Fruit fly (Drosophila melanogaster) whole organism, embryonic: ENCODE results near the gene Sf3b2.

Experiments used
- Ada2b ChIP-seq: fragments of 200-800 bp; sonication (Bioruptor generic); IDR thresholded peaks from 2 replicates; pipeline ENCODE4 v1.3.6; 2022; ENCODE audit warnings: missing biosample characterization, missing genetic modification characterization
- Atf3 ChIP-seq: fragments of 200-800 bp; sonication (Bioruptor generic); optimal IDR thresholded peaks from 3 replicates; lab custom pipeline; 2016; ENCODE audit warnings: missing biosample characterization, missing genetic modification characterization
- Bdp1 ChIP-seq: fragments of 200-800 bp; sonication (Bioruptor generic); optimal IDR thresholded peaks from 3 replicates; lab custom pipeline; 2016; ENCODE audit warnings: missing biosample characterization, missing genetic modification characterization
- CG10321 ChIP-seq: fragments of 200-800 bp; sonication (Bioruptor generic); IDR thresholded peaks from 2 replicates; pipeline ENCODE4 v1.3.6; 2022; ENCODE audit warnings: missing biosample characterization, missing genetic modification characterization
- CG10366 ChIP-seq: fragments of 200-800 bp; sonication (Bioruptor generic); IDR thresholded peaks from 2 replicates; pipeline ENCODE4 v1.3.6; 2022; ENCODE audit warnings: missing biosample characterization, missing genetic modification characterization
- CG10462 ChIP-seq: fragments of 200-800 bp; sonication (Bioruptor generic); optimal IDR thresholded peaks from 2 replicates; lab custom pipeline; 2016; ENCODE audit warnings: missing biosample characterization, missing genetic modification characterization
- CG11560 ChIP-seq: fragments of 200-800 bp; sonication (Bioruptor generic); IDR thresholded peaks from 3 replicates; pipeline ENCODE4 v1.3.6; 2022; ENCODE audit warnings: missing biosample characterization, missing genetic modification characterization
- CG14860 ChIP-seq: fragments of 200-800 bp; sonication (Bioruptor generic); IDR thresholded peaks from 3 replicates; pipeline ENCODE4 v1.3.6; 2022; ENCODE audit warnings: missing biosample characterization, missing genetic modification characterization; ENCODE audit not compliant: partially characterized antibody
- CG15073 ChIP-seq: fragments of 200-800 bp; sonication (Bioruptor generic); optimal IDR thresholded peaks from 2 replicates; lab custom pipeline; 2016; ENCODE audit warnings: missing biosample characterization, missing genetic modification characterization
- CG17359 ChIP-seq: fragments of 200-800 bp; sonication (Bioruptor generic); optimal IDR thresholded peaks from 3 replicates; lab custom pipeline; 2018; ENCODE audit warnings: missing biosample characterization, mild to moderate bottlenecking, missing genetic modification characterization, moderate library complexity
- CG17612 ChIP-seq: fragments of 200-800 bp; sonication (Bioruptor generic); IDR thresholded peaks from 2 replicates; pipeline ENCODE4 v1.3.6; 2022; ENCODE audit warnings: missing biosample characterization, missing genetic modification characterization
- CG17802 ChIP-seq: fragments of 200-800 bp; sonication (Bioruptor generic); optimal IDR thresholded peaks from 2 replicates; lab custom pipeline; 2018; ENCODE audit warnings: missing biosample characterization, mild to moderate bottlenecking, missing genetic modification characterization, moderate library complexity
- CG18599 ChIP-seq: fragments of 200-800 bp; sonication (Bioruptor generic); optimal IDR thresholded peaks from 3 replicates; lab custom pipeline; 2017; ENCODE audit warnings: missing biosample characterization, missing genetic modification characterization, mild to moderate bottlenecking, moderate library complexity, missing genetic modification reagents
- CG2129 ChIP-seq: fragments of 200-800 bp; sonication (Bioruptor generic); IDR thresholded peaks from 2 replicates; pipeline ENCODE4 v1.3.6; 2022; ENCODE audit warnings: missing biosample characterization, missing genetic modification characterization; ENCODE audit not compliant: partially characterized antibody
- CG2875 ChIP-seq: fragments of 200-800 bp; sonication (Bioruptor generic); optimal IDR thresholded peaks from 2 replicates; lab custom pipeline; 2017; ENCODE audit warnings: missing biosample characterization, mild to moderate bottlenecking, missing genetic modification characterization, missing genetic modification reagents
- CG4360 ChIP-seq: fragments of 200-800 bp; sonication (Bioruptor generic); IDR thresholded peaks from 2 replicates; pipeline ENCODE4 v1.3.6; 2022; ENCODE audit warnings: missing biosample characterization, missing genetic modification characterization
- CG7271 ChIP-seq: fragments of 200-800 bp; sonication (Bioruptor generic); optimal IDR thresholded peaks from 2 replicates; lab custom pipeline; 2018; ENCODE audit warnings: missing biosample characterization, mild to moderate bottlenecking, missing genetic modification characterization, moderate library complexity
- CG7372 ChIP-seq: fragments of 200-800 bp; sonication (Bioruptor generic); IDR thresholded peaks from 2 replicates; pipeline ENCODE4 v1.3.6; 2022; ENCODE audit warnings: missing biosample characterization, missing genetic modification characterization
- CG8281 ChIP-seq: fragments of 200-800 bp; sonication (Bioruptor generic); optimal IDR thresholded peaks from 2 replicates; lab custom pipeline; 2018; ENCODE audit warnings: missing biosample characterization, mild to moderate bottlenecking, missing genetic modification characterization, moderate library complexity
- CG9727 ChIP-seq: fragments of 200-800 bp; sonication (Bioruptor generic); optimal IDR thresholded peaks from 3 replicates; lab custom pipeline; 2017; ENCODE audit warnings: missing biosample characterization, mild to moderate bottlenecking, missing genetic modification characterization
- Doc3 ChIP-seq: fragments of 200-800 bp; sonication (Bioruptor generic); IDR thresholded peaks from 3 replicates; pipeline ENCODE4 v1.3.6; 2022; ENCODE audit warnings: missing biosample characterization, missing genetic modification characterization; ENCODE audit not compliant: partially characterized antibody
- Gsc ChIP-seq: fragments of 200-800 bp; sonication (Bioruptor generic); IDR thresholded peaks from 2 replicates; pipeline ENCODE4 v1.3.6; 2022; ENCODE audit warnings: missing biosample characterization, missing genetic modification characterization
- Hey ChIP-seq: fragments of 200-800 bp; sonication (Bioruptor generic); optimal IDR thresholded peaks from 3 replicates; lab custom pipeline; 2018; ENCODE audit warnings: missing biosample characterization, mild to moderate bottlenecking, missing genetic modification characterization
- MBD-R2 ChIP-seq: fragments of 200-800 bp; sonication (Bioruptor generic); IDR thresholded peaks from 2 replicates; pipeline ENCODE4 v1.3.6; 2022; ENCODE audit warnings: missing biosample characterization, missing genetic modification characterization
- Nf-YB ChIP-seq: fragments of 200-800 bp; sonication (Bioruptor generic); optimal IDR thresholded peaks from 3 replicates; lab custom pipeline; 2019; ENCODE audit warnings: missing biosample characterization, mild to moderate bottlenecking, missing genetic modification characterization, moderate library complexity
- caup ChIP-seq: fragments of 200-800 bp; sonication (Bioruptor generic); optimal IDR thresholded peaks from 3 replicates; lab custom pipeline; 2017; ENCODE audit warnings: missing biosample characterization, mild to moderate bottlenecking, missing genetic modification characterization, moderate library complexity; ENCODE audit not compliant: severe bottlenecking
- danr ChIP-seq: fragments of 200-800 bp; sonication (Bioruptor generic); IDR thresholded peaks from 2 replicates; pipeline ENCODE4 v1.3.6; 2022; ENCODE audit warnings: missing biosample characterization, missing genetic modification characterization
- dysf ChIP-seq: fragments of 200-800 bp; sonication (Bioruptor generic); IDR thresholded peaks from 3 replicates; pipeline ENCODE4 v1.3.6; 2022; ENCODE audit warnings: missing biosample characterization, missing genetic modification characterization
- fu2 ChIP-seq: fragments of 200-800 bp; sonication (Bioruptor generic); optimal IDR thresholded peaks from 2 replicates; lab custom pipeline; 2016; ENCODE audit warnings: missing biosample characterization, missing genetic modification characterization
- gcm2 ChIP-seq: fragments of 200-800 bp; sonication (Bioruptor generic); optimal IDR thresholded peaks from 2 replicates; lab custom pipeline; 2016; ENCODE audit warnings: missing biosample characterization, missing genetic modification characterization
- jigr1 ChIP-seq: fragments of 200-800 bp; sonication (Bioruptor generic); IDR thresholded peaks from 3 replicates; pipeline ENCODE4 v1.3.6; 2022; ENCODE audit warnings: missing biosample characterization, missing genetic modification characterization
- ken ChIP-seq: fragments of 200-800 bp; sonication (Bioruptor generic); IDR thresholded peaks from 3 replicates; pipeline ENCODE4 v1.3.6; 2022; ENCODE audit warnings: missing biosample characterization, missing genetic modification characterization
- lab ChIP-seq: fragments of 200-800 bp; sonication (Bioruptor generic); optimal IDR thresholded peaks from 3 replicates; lab custom pipeline; 2017; ENCODE audit warnings: missing biosample characterization, missing genetic modification characterization, mild to moderate bottlenecking, moderate library complexity, missing genetic modification reagents
- oc ChIP-seq: fragments of 200-800 bp; sonication (Bioruptor generic); optimal IDR thresholded peaks from 2 replicates; lab custom pipeline; 2018; ENCODE audit warnings: missing biosample characterization, mild to moderate bottlenecking, missing genetic modification characterization, moderate library complexity
- odd ChIP-seq: fragments of 200-800 bp; sonication (Bioruptor generic); optimal IDR thresholded peaks from 2 replicates; lab custom pipeline; 2017; ENCODE audit warnings: missing biosample characterization, mild to moderate bottlenecking, missing genetic modification characterization
- rib ChIP-seq: fragments of 200-800 bp; sonication (Bioruptor generic); IDR thresholded peaks from 2 replicates; pipeline ENCODE4 v1.3.6; 2022; ENCODE audit warnings: missing biosample characterization, missing genetic modification characterization
- scrt ChIP-seq: fragments of 200-800 bp; sonication (Bioruptor generic); optimal IDR thresholded peaks from 2 replicates; lab custom pipeline; 2018; ENCODE audit warnings: missing biosample characterization, mild to moderate bottlenecking, missing genetic modification characterization, moderate library complexity
- unpg ChIP-seq: fragments of 200-800 bp; sonication (Bioruptor generic); optimal IDR thresholded peaks from 3 replicates; lab custom pipeline; 2018; ENCODE audit warnings: missing biosample characterization, mild to moderate bottlenecking, missing genetic modification characterization, moderate library complexity
- vvl ChIP-seq: fragments of 200-800 bp; sonication (Bioruptor generic); IDR thresholded peaks from 2 replicates; pipeline ENCODE4 v1.3.6; 2022; ENCODE audit warnings: missing biosample characterization, missing genetic modification characterization
- zen2 ChIP-seq: fragments of 200-800 bp; sonication (Bioruptor generic); IDR thresholded peaks from 3 replicates; pipeline ENCODE4 v1.3.6; 2022; ENCODE audit warnings: missing biosample characterization, missing genetic modification characterization; ENCODE audit not compliant: partially characterized antibody

Gene Sf3b2

dm6 chr2L:2976829-2977228, 52.1 kb downstream of the Sf3b2 start, which contains the start of the genes CG9641 and CG3165 (continued):
- TF ChIP-seq caup (GFP tag; lab: Kevin White, UChicago), result peak; percentile 83
- peak; percentile 79 for TF ChIP-seq unpg
- TF ChIP-seq Ada2b (GFP tag; lab: Robert Waterston, UW), result peak; percentile 72
- TF ChIP-seq CG17359 (tag; lab: Kevin White, UChicago), result peak; percentile 72
- peak; percentile 86 for TF ChIP-seq ken (GFP tag; lab: Robert Waterston, UW)
- peak; percentile 91 for TF ChIP-seq CG2129 (GFP tag; lab: Robert Waterston, UW)
- peak; percentile 89 for TF ChIP-seq MBD-R2 (GFP tag; lab: Robert Waterston, UW)
- TF ChIP-seq dysf (GFP tag; lab: Robert Waterston, UW), result peak; percentile 84
- TF ChIP-seq jigr1 (GFP tag; lab: Robert Waterston, UW), result peak; percentile 79; the same call in 2 of the 3 replicates
- TF ChIP-seq danr (GFP tag; lab: Robert Waterston, UW), result peak; percentile 67; the same call in 1 of the 2 replicates
- TF ChIP-seq CG7271 (tag; lab: Kevin White, UChicago), result peak; percentile 37
- TF ChIP-seq CG10462 (GFP tag; lab: Kevin White, UChicago), result peak; percentile 70
- TF ChIP-seq CG10366 (GFP tag; lab: Robert Waterston, UW), result peak; percentile 81
- TF ChIP-seq CG15073 (GFP tag; lab: Kevin White, UChicago), result peak; percentile 43
- TF ChIP-seq CG9727, result peak; percentile 80
- TF ChIP-seq oc (tag; lab: Kevin White, UChicago), result peak; percentile 75
- TF ChIP-seq vvl (GFP tag; lab: Robert Waterston, UW), result peak; percentile 81
- TF ChIP-seq zen2 (GFP tag; lab: Robert Waterston, UW), result peak; percentile 97
- no peak; the same call in 1 of the 2 replicates for TF ChIP-seq CG4360 (GFP tag; lab: Robert Waterston, UW)
- peak; percentile 33 for TF ChIP-seq CG2875 (GFP tag; lab: Kevin White, UChicago)
- TF ChIP-seq odd, result no peak
- peak; percentile 51 for TF ChIP-seq Nf-YB
- peak; percentile 80 for TF ChIP-seq Atf3
- TF ChIP-seq Hey (tag; lab: Kevin White, UChicago), result no peak
- TF ChIP-seq rib, result no peak
- TF ChIP-seq Doc3, result peak; percentile 98
- peak; percentile 41; the same call in 1 of the 2 replicates for TF ChIP-seq CG10321 (GFP tag; lab: Robert Waterston, UW)
- peak; percentile 40 for TF ChIP-seq CG17802 (tag; lab: Kevin White, UChicago)
- peak; percentile 77 for TF ChIP-seq scrt (GFP tag; lab: Kevin White, UChicago)
- TF ChIP-seq lab (GFP tag; lab: Kevin White, UChicago), result no peak
- TF ChIP-seq CG14860, result peak; percentile 95
- TF ChIP-seq CG11560 (tag; lab: Robert Waterston, UW), result peak; percentile 72; the same call in 2 of the 3 replicates
- peak; percentile 69; the same call in 1 of the 2 replicates for TF ChIP-seq CG17612 (GFP tag; lab: Robert Waterston, UW)
- TF ChIP-seq CG8281, result no peak
- TF ChIP-seq Bdp1 (GFP tag; lab: Kevin White, UChicago), result peak; percentile 83
- peak; percentile 82 for TF ChIP-seq fu2 (GFP tag; lab: Kevin White, UChicago)
- TF ChIP-seq CG18599 (GFP tag; lab: Kevin White, UChicago), result peak; percentile 89
- no peak for TF ChIP-seq Gsc (GFP tag; lab: Robert Waterston, UW)
- peak; percentile 76 for TF ChIP-seq gcm2 (GFP tag; lab: Kevin White, UChicago)
- TF ChIP-seq CG7372 (GFP tag; lab: Robert Waterston, UW), result peak; percentile 67
